Fruit fly (Drosophila melanogaster) whole organism, embryonic: ENCODE data around the gene CG13842.

ENCODE experiments used
- Aef1 ChIP-seq: fragments of 200-800 bp; sonication (Bioruptor generic); IDR thresholded peaks from 3 replicates; pipeline ENCODE4 v1.3.6; 2022; ENCODE audit warnings: missing biosample characterization, missing genetic modification characterization
- Bgb ChIP-seq: fragments of 200-800 bp; sonication (Bioruptor generic); IDR thresholded peaks from 2 replicates; pipeline ENCODE4 v1.3.6; 2022; ENCODE audit warnings: missing biosample characterization, missing genetic modification characterization; ENCODE audit not compliant: partially characterized antibody
- BtbVII ChIP-seq: fragments of 200-800 bp; sonication (Bioruptor generic); optimal IDR thresholded peaks from 3 replicates; lab custom pipeline; 2017; ENCODE audit warnings: missing biosample characterization, mild to moderate bottlenecking, missing genetic modification characterization
- CG10543 ChIP-seq: fragments of 200-800 bp; sonication (Bioruptor generic); optimal IDR thresholded peaks from 3 replicates; lab custom pipeline; 2017; ENCODE audit warnings: missing biosample characterization, mild to moderate bottlenecking, missing genetic modification characterization, moderate library complexity
- CG11723 ChIP-seq: fragments of 200-800 bp; sonication (Bioruptor generic); optimal IDR thresholded peaks from 2 replicates; lab custom pipeline; 2017; ENCODE audit warnings: missing biosample characterization, mild to moderate bottlenecking, missing genetic modification characterization
- CG1233 ChIP-seq: fragments of 200-800 bp; sonication (Bioruptor generic); optimal IDR thresholded peaks from 4 replicates; lab custom pipeline; 2018; ENCODE audit warnings: missing biosample characterization, mild to moderate bottlenecking, missing genetic modification characterization
- CG14860 ChIP-seq: fragments of 200-800 bp; sonication (Bioruptor generic); IDR thresholded peaks from 3 replicates; pipeline ENCODE4 v1.3.6; 2022; ENCODE audit warnings: missing biosample characterization, missing genetic modification characterization; ENCODE audit not compliant: partially characterized antibody
- CG1603 ChIP-seq: fragments of 200-800 bp; sonication (Bioruptor generic); optimal IDR thresholded peaks from 2 replicates; lab custom pipeline; 2019; ENCODE audit warnings: missing biosample characterization, mild to moderate bottlenecking, missing genetic modification characterization, moderate library complexity
- CG17568 ChIP-seq: fragments of 200-800 bp; sonication (Bioruptor generic); optimal IDR thresholded peaks from 2 replicates; lab custom pipeline; 2018; ENCODE audit warnings: missing biosample characterization, mild to moderate bottlenecking, missing genetic modification characterization, moderate library complexity
- CG17802 ChIP-seq: fragments of 200-800 bp; sonication (Bioruptor generic); optimal IDR thresholded peaks from 2 replicates; lab custom pipeline; 2018; ENCODE audit warnings: missing biosample characterization, mild to moderate bottlenecking, missing genetic modification characterization, moderate library complexity
- CG18476 ChIP-seq: fragments of 200-800 bp; sonication (Bioruptor generic); optimal IDR thresholded peaks from 2 replicates; lab custom pipeline; 2016; ENCODE audit warnings: missing biosample characterization, mild to moderate bottlenecking, missing genetic modification characterization
- CG2712 ChIP-seq: fragments of 200-800 bp; optimal IDR thresholded peaks from 3 replicates; lab custom pipeline; 2019; ENCODE audit warnings: missing biosample characterization, mild to moderate bottlenecking, missing genetic modification characterization, moderate library complexity
- CG32767 ChIP-seq: fragments of 200-800 bp; sonication (Bioruptor generic); IDR thresholded peaks from 2 replicates; pipeline ENCODE4 v1.3.6; 2022; ENCODE audit warnings: missing biosample characterization, missing genetic modification characterization
- CG7271 ChIP-seq: fragments of 200-800 bp; sonication (Bioruptor generic); optimal IDR thresholded peaks from 2 replicates; lab custom pipeline; 2018; ENCODE audit warnings: missing biosample characterization, mild to moderate bottlenecking, missing genetic modification characterization, moderate library complexity
- CG8388 ChIP-seq: fragments of 200-800 bp; sonication (Bioruptor generic); optimal IDR thresholded peaks from 2 replicates; lab custom pipeline; 2019; ENCODE audit warnings: missing biosample characterization, mild to moderate bottlenecking, missing genetic modification characterization, moderate library complexity
- D19A ChIP-seq: fragments of 200-800 bp; optimal IDR thresholded peaks from 3 replicates; lab custom pipeline; 2019; ENCODE audit warnings: missing biosample characterization, mild to moderate bottlenecking, missing genetic modification characterization, moderate library complexity
- Deaf1 ChIP-seq: fragments of 200-800 bp; optimal IDR thresholded peaks from 3 replicates; lab custom pipeline; 2019; ENCODE audit warnings: missing biosample characterization, mild to moderate bottlenecking, missing genetic modification characterization, moderate library complexity
- Dip3 ChIP-seq: fragments of 200-800 bp; sonication (Bioruptor generic); optimal IDR thresholded peaks from 3 replicates; lab custom pipeline; 2016; ENCODE audit warnings: missing biosample characterization, missing genetic modification characterization
- Doc3 ChIP-seq: fragments of 200-800 bp; sonication (Bioruptor generic); IDR thresholded peaks from 3 replicates; pipeline ENCODE4 v1.3.6; 2022; ENCODE audit warnings: missing biosample characterization, missing genetic modification characterization; ENCODE audit not compliant: partially characterized antibody
- ERR ChIP-seq: fragments of 200-800 bp; sonication (Bioruptor generic); optimal IDR thresholded peaks from 2 replicates; lab custom pipeline; 2016; ENCODE audit warnings: missing biosample characterization, missing genetic modification characterization
- Hr3 ChIP-seq: fragments of 200-800 bp; sonication (Bioruptor generic); optimal IDR thresholded peaks from 3 replicates; lab custom pipeline; 2016; ENCODE audit warnings: missing biosample characterization, missing genetic modification characterization
- Jarid2 ChIP-seq: fragments of 200-800 bp; sonication (Bioruptor generic); optimal IDR thresholded peaks from 3 replicates; lab custom pipeline; 2017; ENCODE audit warnings: mild to moderate bottlenecking, missing biosample characterization, missing genetic modification reagents, missing genetic modification characterization
- Kr ChIP-seq: fragments of 200-800 bp; sonication (Bioruptor generic); optimal IDR thresholded peaks from 2 replicates; lab custom pipeline; 2017; ENCODE audit warnings: missing biosample characterization, mild to moderate bottlenecking, missing genetic modification characterization
- Lpt ChIP-seq: fragments of >200 bp; optimal IDR thresholded peaks from 2 replicates; lab custom pipeline; 2018; ENCODE audit warnings: missing biosample characterization, missing genetic modification characterization
- Meics ChIP-seq: fragments of 200-800 bp; sonication (Bioruptor generic); optimal IDR thresholded peaks from 2 replicates; lab custom pipeline; 2017; ENCODE audit warnings: missing biosample characterization, mild to moderate bottlenecking, missing genetic modification characterization
- NC2β ChIP-seq: fragments of 200-800 bp; sonication (Bioruptor generic); optimal IDR thresholded peaks from 2 replicates; lab custom pipeline; 2016; ENCODE audit warnings: missing biosample characterization, missing genetic modification characterization
- Scr ChIP-seq: fragments of 200-800 bp; sonication (Bioruptor generic); IDR thresholded peaks from 2 replicates; pipeline ENCODE4 v1.3.6; 2022; ENCODE audit warnings: missing biosample characterization, missing genetic modification characterization; ENCODE audit not compliant: partially characterized antibody
- Sin3A ChIP-seq: fragments of >200 bp; optimal IDR thresholded peaks from 2 replicates; lab custom pipeline; 2018
- amos ChIP-seq: fragments of 200-800 bp; sonication (Bioruptor generic); IDR thresholded peaks from 2 replicates; pipeline ENCODE4 v1.3.6; 2022; ENCODE audit warnings: missing biosample characterization, missing genetic modification characterization; ENCODE audit not compliant: partially characterized antibody
- bcd ChIP-seq: fragments of 200-800 bp; sonication (Bioruptor generic); optimal IDR thresholded peaks from 2 replicates; lab custom pipeline; 2017; ENCODE audit warnings: missing biosample characterization, mild to moderate bottlenecking, missing genetic modification characterization
- bsh ChIP-seq, 2 experiments: fragments of 200-800 bp; sonication (Bioruptor generic); optimal IDR thresholded peaks; 2 replicates each; lab custom pipeline; 2017 to 2018; ENCODE audit warnings: mild to moderate bottlenecking in 2 of 2, missing biosample characterization in 2 of 2, missing genetic modification characterization in 2 of 2, moderate library complexity in 1 of 2
- chinmo ChIP-seq: fragments of 200-800 bp; sonication (Bioruptor generic); IDR thresholded peaks from 4 replicates; pipeline ENCODE4 v1.3.6; 2022; ENCODE audit warnings: missing biosample characterization, missing genetic modification characterization; ENCODE audit not compliant: partially characterized antibody
- dpn ChIP-seq, 2 experiments: fragments of 200-800 bp; sonication (Bioruptor generic); optimal IDR thresholded peaks; 3 replicates each; lab custom pipeline; 2016; ENCODE audit warnings: missing biosample characterization in 2 of 2, missing genetic modification characterization in 2 of 2
- ewg ChIP-seq: fragments of 200-800 bp; sonication (Bioruptor generic); optimal IDR thresholded peaks from 3 replicates; lab custom pipeline; 2017; ENCODE audit warnings: mild to moderate bottlenecking, missing biosample characterization, missing genetic modification reagents, missing genetic modification characterization
- fd3F ChIP-seq: fragments of 200-800 bp; sonication (Bioruptor generic); optimal IDR thresholded peaks from 2 replicates; lab custom pipeline; 2018; ENCODE audit warnings: missing biosample characterization, mild to moderate bottlenecking, missing genetic modification characterization, moderate library complexity
- fru ChIP-seq: fragments of >200 bp; optimal IDR thresholded peaks from 2 replicates; lab custom pipeline; 2017
- gcm ChIP-seq: fragments of 200-800 bp; sonication (Bioruptor generic); optimal IDR thresholded peaks from 2 replicates; lab custom pipeline; 2019; ENCODE audit warnings: missing biosample characterization, mild to moderate bottlenecking, missing genetic modification characterization, moderate library complexity
- hbn ChIP-seq: fragments of 200-800 bp; sonication (Bioruptor generic); IDR thresholded peaks from 2 replicates; pipeline ENCODE4 v1.3.6; 2022; ENCODE audit warnings: missing biosample characterization, missing genetic modification characterization; ENCODE audit not compliant: partially characterized antibody
- mld ChIP-seq: fragments of 200-800 bp; sonication (Bioruptor generic); IDR thresholded peaks from 3 replicates; pipeline ENCODE4 v1.3.6; 2022; ENCODE audit warnings: missing biosample characterization, missing genetic modification characterization; ENCODE audit not compliant: partially characterized antibody
- pros ChIP-seq: fragments of 200-800 bp; sonication (Bioruptor generic); optimal IDR thresholded peaks from 3 replicates; lab custom pipeline; 2019; ENCODE audit warnings: missing biosample characterization, mild to moderate bottlenecking, missing genetic modification characterization, moderate library complexity
- row ChIP-seq: fragments of 200-800 bp; sonication (Bioruptor generic); IDR thresholded peaks from 3 replicates; pipeline ENCODE4 v1.3.6; 2022; ENCODE audit warnings: missing biosample characterization, missing genetic modification characterization
- scrt ChIP-seq: fragments of 200-800 bp; sonication (Bioruptor generic); optimal IDR thresholded peaks from 2 replicates; lab custom pipeline; 2018; ENCODE audit warnings: missing biosample characterization, mild to moderate bottlenecking, missing genetic modification characterization, moderate library complexity
- sima ChIP-seq: fragments of 200-800 bp; sonication (Bioruptor generic); optimal IDR thresholded peaks from 2 replicates; lab custom pipeline; 2016; ENCODE audit warnings: missing biosample characterization, missing genetic modification characterization
- sisA ChIP-seq: fragments of 200-800 bp; sonication (Bioruptor generic); IDR thresholded peaks from 2 replicates; pipeline ENCODE4 v1.3.6; 2022; ENCODE audit warnings: missing biosample characterization, missing genetic modification characterization
- stc ChIP-seq: fragments of 200-800 bp; sonication (Bioruptor generic); IDR thresholded peaks from 2 replicates; pipeline ENCODE4 v1.3.6; 2022; ENCODE audit warnings: missing biosample characterization, missing genetic modification characterization
- tio ChIP-seq: fragments of 200-800 bp; sonication (Bioruptor generic); optimal IDR thresholded peaks from 2 replicates; lab custom pipeline; 2017; ENCODE audit warnings: missing biosample characterization, missing genetic modification characterization, inconsistent platforms
- tna ChIP-seq: fragments of 200-800 bp; sonication (Bioruptor generic); IDR thresholded peaks from 2 replicates; pipeline ENCODE4 v1.3.6; 2022; ENCODE audit warnings: missing biosample characterization, missing genetic modification characterization; ENCODE audit not compliant: partially characterized antibody
- wdn ChIP-seq: fragments of 200-800 bp; sonication (Bioruptor generic); IDR thresholded peaks from 2 replicates; pipeline ENCODE4 v1.3.6; 2022; ENCODE audit warnings: missing biosample characterization, missing genetic modification characterization

The CG13842 gene

DNA sequence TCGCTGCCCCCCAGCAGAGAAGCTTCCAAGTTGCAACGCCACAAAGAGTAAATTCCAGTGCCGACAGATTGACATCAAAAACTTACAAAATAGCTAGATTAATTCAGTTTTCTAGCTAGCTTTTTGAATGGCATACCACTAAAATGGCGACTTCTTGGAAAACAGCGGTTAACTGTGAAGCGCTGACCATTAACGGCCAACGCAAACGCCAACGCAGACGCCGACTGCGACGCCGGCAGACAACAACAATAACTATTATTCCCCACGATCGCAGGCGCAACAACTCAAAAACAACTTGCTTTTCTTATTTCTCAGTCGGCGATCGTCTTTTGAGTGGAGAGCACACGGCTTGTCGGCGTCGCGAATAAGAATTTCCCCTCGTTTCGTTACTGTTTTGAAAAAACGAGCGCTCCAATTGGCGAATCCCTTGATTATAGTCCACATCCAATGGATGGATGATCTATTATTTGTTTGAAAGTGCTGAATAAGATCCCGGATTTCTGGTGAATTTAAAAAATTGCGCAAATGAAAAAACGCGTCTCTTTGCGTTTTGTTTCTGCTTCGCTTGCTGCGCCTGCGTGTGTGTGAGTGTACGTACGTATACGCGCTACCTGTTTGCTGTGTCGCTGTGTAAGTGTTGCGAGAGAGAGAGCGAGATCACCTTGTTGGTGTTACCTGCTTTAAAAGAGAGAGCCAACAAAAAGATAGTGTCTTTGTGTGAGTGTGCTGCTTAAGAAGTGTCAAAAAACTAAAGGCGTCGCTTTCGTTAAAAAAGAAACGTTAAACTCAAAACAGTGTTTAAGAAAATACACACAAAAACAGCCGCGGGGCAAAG lies 40.4 kb downstream of the CG13842 start (continued):
- TF ChIP-seq ewg (GFP tag; lab: Kevin White, UChicago) (no peak), Bgb (GFP tag; lab: Robert Waterston, UW) (0 out of 2 replicates have a peak, but pooled peaks have one; percentile 9), Meics (GFP tag; lab: Kevin White, UChicago) (no peak), sisA (GFP tag; lab: Robert Waterston, UW) (no peak), CG17568 (GFP tag; lab: Kevin White, UChicago) (no peak), amos (GFP tag; lab: Robert Waterston, UW) (no peak), Lpt (no peak), CG32767 (GFP tag; lab: Robert Waterston, UW) (no peak), scrt (GFP tag; lab: Kevin White, UChicago) (no peak), mld (no peak), pros (GFP tag; lab: Kevin White, UChicago) (peak; percentile 66), CG14860 (GFP tag; lab: Robert Waterston, UW) (no peak), tna (GFP tag; lab: Robert Waterston, UW) (no peak), CG17802 (tag; lab: Kevin White, UChicago) (no peak), CG10543 (GFP tag; lab: Kevin White, UChicago) (no peak), gcm (GFP tag; lab: Kevin White, UChicago) (no peak), bsh (GFP tag; optimal IDR thresholded peaks at IDR 0.05; lab: Kevin White, UChicago) (no peak), chinmo (GFP tag; lab: Robert Waterston, UW) (peak; percentile 82; the same call in 1 of the 4 replicates), Sin3A (lab: Kevin White, UChicago) (no peak), hbn (GFP tag; lab: Robert Waterston, UW) (no peak), Hr3 (no peak), sima (GFP tag; lab: Kevin White, UChicago) (no peak), bcd (GFP tag; lab: Kevin White, UChicago) (no peak), wdn (GFP tag; lab: Robert Waterston, UW) (no peak), CG1233 (GFP tag; lab: Kevin White, UChicago) (no peak), Jarid2 (GFP tag; lab: Kevin White, UChicago) (peak; percentile 95), CG11723 (GFP tag; lab: Kevin White, UChicago) (no peak), Kr (GFP tag; lab: Kevin White, UChicago) (no peak), Aef1 (GFP tag; lab: Robert Waterston, UW) (no peak), stc (GFP tag; lab: Robert Waterston, UW) (no peak), fd3F (no peak), Doc3 (GFP tag; lab: Robert Waterston, UW) (no peak), fru (lab: Kevin White, UChicago) (no peak), Deaf1 (peak; percentile 43), CG18476 (no peak), tio (GFP tag; lab: Kevin White, UChicago) (no peak), row (peak; percentile 62; the same call in 2 of the 3 replicates), BtbVII (GFP tag; lab: Kevin White, UChicago) (peak; percentile 20), Scr (GFP tag; lab: Robert Waterston, UW) (0 out of 2 replicates have a peak, but pooled peaks have one; percentile 12), NC2β (GFP tag; lab: Kevin White, UChicago) (no peak), dpn (GFP tag; optimal IDR thresholded peaks at IDR 0.05; lab: Kevin White, UChicago) (no peak), CG2712 (tag; lab: Kevin White, UChicago) (no peak), CG7271 (no peak), D19A (tag; lab: Kevin White, UChicago) (no peak), CG1603 (peak; percentile 1), ERR (GFP tag; lab: Kevin White, UChicago) (no peak), CG8388 (GFP tag; lab: Kevin White, UChicago) (no peak), Dip3 (GFP tag; lab: Kevin White, UChicago) (no peak)
